Worm (Caenorhabditis elegans) whole organism, L3 larva: ENCODE data around the gene C55A1.6.

ENCODE experiments used
- ZK546.5 ChIP-seq: sonication (generic microtip); optimal IDR thresholded peaks from 2 replicates; lab custom pipeline; 2017; ENCODE audit warnings: missing biosample characterization, missing genetic modification characterization
- egl-27 ChIP-seq: sonication (generic microtip); optimal IDR thresholded peaks from 4 replicates; lab custom pipeline; 2017; ENCODE audit warnings: missing biosample characterization, missing genetic modification reagents, missing genetic modification characterization
- egl-5 ChIP-seq: fragments of 150-350 bp; optimal IDR thresholded peaks from 2 replicates; lab custom pipeline; 2017; ENCODE audit warnings: missing biosample characterization, missing genetic modification reagents, missing genetic modification characterization, inconsistent platforms
- fos-1 ChIP-seq: fragments of 150-350 bp; optimal IDR thresholded peaks from 2 replicates; lab custom pipeline; 2014; ENCODE audit warnings: missing biosample characterization, missing genetic modification characterization
- lin-15B ChIP-seq: fragments of 150-350 bp; optimal IDR thresholded peaks from 2 replicates; lab custom pipeline; 2014; ENCODE audit warnings: missing biosample characterization, missing genetic modification characterization
- lin-39 ChIP-seq: fragments of 150-350 bp; optimal IDR thresholded peaks from 2 replicates; lab custom pipeline; 2018; ENCODE audit warnings: missing biosample characterization, missing genetic modification reagents, missing genetic modification characterization
- nfya-1 ChIP-seq: sonication (generic microtip); optimal IDR thresholded peaks from 2 replicates; lab custom pipeline; 2017; ENCODE audit warnings: missing genetic modification characterization, mild to moderate bottlenecking, missing compliant biosample characterization, antibody characterized with exemption, moderate library complexity; ENCODE audit not compliant: insufficient read depth
- nhr-237 ChIP-seq: fragments of 150-350 bp; optimal IDR thresholded peaks from 2 replicates; lab custom pipeline; 2014; ENCODE audit warnings: missing biosample characterization, missing genetic modification characterization
- nhr-28 ChIP-seq: fragments of 150-350 bp; optimal IDR thresholded peaks from 2 replicates; lab custom pipeline; 2014; ENCODE audit warnings: missing biosample characterization, missing genetic modification characterization
- nhr-77 ChIP-seq: fragments of 150-350 bp; optimal IDR thresholded peaks from 2 replicates; lab custom pipeline; 2014; ENCODE audit warnings: missing biosample characterization, missing genetic modification characterization
- skn-1 ChIP-seq: fragments of 150-350 bp; optimal IDR thresholded peaks from 2 replicates; lab custom pipeline; 2014; ENCODE audit warnings: missing biosample characterization, missing genetic modification characterization
- ztf-11 ChIP-seq: fragments of 150-350 bp; optimal IDR thresholded peaks from 2 replicates; lab custom pipeline; 2014; ENCODE audit warnings: missing biosample characterization, missing genetic modification characterization

DNA sequence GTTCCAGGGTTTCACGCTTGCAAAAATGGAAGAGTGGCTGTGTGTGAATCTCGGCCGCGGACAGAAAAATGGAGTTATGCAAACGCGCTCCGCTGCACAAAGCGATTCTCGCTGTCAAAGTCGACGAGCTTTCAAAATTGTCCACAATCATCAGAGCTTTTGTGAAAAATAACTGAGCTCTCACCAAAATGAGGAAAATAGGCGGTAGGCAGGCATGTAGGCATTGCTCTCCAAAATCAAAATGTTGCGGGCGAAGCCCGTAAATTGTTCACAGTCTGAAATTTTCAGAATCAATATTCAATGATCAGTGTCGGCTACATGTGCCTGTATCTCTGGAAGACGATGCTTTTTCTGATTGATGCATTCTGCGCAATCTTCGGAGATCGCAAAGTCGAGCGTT is 21.0 kb downstream of the C55A1.6 start, which contains the start of gene K06B4.4:
- TF ChIP-seq egl-27 = no peak
- TF ChIP-seq lin-15B (tag; lab: Kevin White, UChicago) = no peak
- TF ChIP-seq egl-5 = no peak
- no peak for TF ChIP-seq nhr-237 (tag; lab: Kevin White, UChicago)
- TF ChIP-seq nhr-77 = no peak
- no peak for TF ChIP-seq ztf-11 (tag; lab: Kevin White, UChicago)
- no peak for TF ChIP-seq skn-1
- no peak for TF ChIP-seq fos-1 (tag; lab: Kevin White, UChicago)
- no peak for TF ChIP-seq ZK546.5 (tag; lab: Kevin White, UChicago)
- TF ChIP-seq nhr-28 (tag; lab: Kevin White, UChicago) = no peak
- TF ChIP-seq lin-39 (tag; lab: Kevin White, UChicago) = no peak
- TF ChIP-seq nfya-1 (tag; lab: Kevin White, UChicago) = no peak
